Fruit fly (Drosophila melanogaster): ENCODE results near the gene CG16825.

CG16825 gene

DNA sequence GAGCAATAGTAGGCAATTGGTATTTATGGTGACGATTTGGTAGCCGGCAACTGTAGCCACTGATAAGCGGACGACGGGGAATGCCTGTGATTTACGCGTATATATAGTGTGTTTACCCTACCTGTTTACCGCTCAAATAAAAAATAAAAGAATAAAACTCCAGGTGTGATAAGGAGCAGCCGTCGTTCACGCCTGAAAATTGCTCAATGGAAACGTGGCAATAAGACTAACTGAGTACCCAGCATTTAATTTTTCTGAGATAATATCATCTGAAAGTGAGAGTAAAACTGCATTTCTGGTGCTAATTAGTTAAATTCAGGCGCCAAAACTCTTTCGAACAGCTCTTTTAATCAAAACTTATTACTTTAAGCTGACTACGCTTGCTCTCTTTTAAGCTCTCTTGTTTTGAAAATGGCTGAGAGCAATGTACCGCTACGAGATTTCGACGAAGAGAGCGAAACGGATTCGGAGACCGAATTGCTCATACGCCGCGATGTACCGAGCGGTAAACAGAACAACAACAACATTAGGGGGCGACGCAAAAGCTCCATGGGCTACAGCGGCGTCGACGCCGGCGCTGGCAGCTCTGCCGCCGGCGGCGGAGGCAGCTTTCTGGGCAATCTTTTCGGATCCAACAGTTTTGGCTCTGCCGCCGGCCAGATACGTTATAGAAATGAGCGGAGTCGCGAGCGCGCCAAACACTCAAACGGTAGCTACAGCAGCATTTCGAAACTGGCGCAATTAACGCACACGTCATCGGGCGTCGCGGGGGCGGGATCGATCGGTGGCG, 14.1 kb upstream of the CG16825 start (continued):
- TF ChIP-seq Six4 (GFP tag; optimal IDR thresholded peaks at IDR 0.05) = no peak
- TF ChIP-seq sna (GFP tag; IDR thresholded peaks at IDR 0.05; ENCODE audit: partially characterized antibody) = peak; percentile 76
- peak; percentile 55 for TF ChIP-seq ftz-f1 (GFP tag; optimal IDR thresholded peaks at IDR 0.05)
- peak; percentile 68; the same call in 2 of the 3 replicates for TF ChIP-seq otp (GFP tag; IDR thresholded peaks at IDR 0.05)
- no peak for TF ChIP-seq CG4730 (GFP tag; IDR thresholded peaks at IDR 0.05)
- peak; percentile 73 for TF ChIP-seq CG11695 (GFP tag; IDR thresholded peaks at IDR 0.05)
- no peak for TF ChIP-seq peb (GFP tag; IDR thresholded peaks at IDR 0.05)
- TF ChIP-seq CG42726 (GFP tag; IDR thresholded peaks at IDR 0.05; ENCODE audit: partially characterized antibody) = peak; percentile 81
- TF ChIP-seq Eip74EF (GFP tag; optimal IDR thresholded peaks at IDR 0.05) = peak in 1 of 2 experiments; percentile 80
- TF ChIP-seq schlank (tag; optimal IDR thresholded peaks at IDR 0.05) = peak; percentile 91
- TF ChIP-seq CG5245 (GFP tag; optimal IDR thresholded peaks at IDR 0.05) = no peak
- TF ChIP-seq CG12744 (GFP tag; optimal IDR thresholded peaks at IDR 0.05) = peak; percentile 67
- TF ChIP-seq bsh (GFP tag; optimal IDR thresholded peaks at IDR 0.05) = peak in 1 of 2 experiments; percentile 82
- TF ChIP-seq Blimp-1 (GFP tag; optimal IDR thresholded peaks at IDR 0.05) = peak; percentile 93
- no peak for TF ChIP-seq CG32772 (GFP tag; IDR thresholded peaks at IDR 0.05)
- no peak for TF ChIP-seq sisA (GFP tag; IDR thresholded peaks at IDR 0.05)
- no peak for TF ChIP-seq CG18476 (GFP tag; optimal IDR thresholded peaks at IDR 0.05)
- TF ChIP-seq CG16863 (GFP tag; optimal IDR thresholded peaks at IDR 0.05) = peak; percentile 44
- TF ChIP-seq Dek (tag; optimal IDR thresholded peaks at IDR 0.05) = peak; percentile 80
- peak; percentile 84 for TF ChIP-seq sens-2 (GFP tag; IDR thresholded peaks at IDR 0.05)
- TF ChIP-seq CG12071 (GFP tag; optimal IDR thresholded peaks at IDR 0.05) = peak; percentile 96
- peak; percentile 83; the same call in 1 of the 3 replicates for TF ChIP-seq CG34422 (GFP tag; IDR thresholded peaks at IDR 0.05)
- TF ChIP-seq CG31365 (tag; optimal IDR thresholded peaks at IDR 0.05) = peak; percentile 84
- TF ChIP-seq CG14667 (GFP tag; IDR thresholded peaks at IDR 0.05) = no peak
- peak; percentile 77 for TF ChIP-seq CG12219 (GFP tag; optimal IDR thresholded peaks at IDR 0.05)
- no peak for TF ChIP-seq croc (GFP tag; conservative IDR thresholded peaks at IDR 0.05)
- TF ChIP-seq HLH3B (GFP tag; IDR thresholded peaks at IDR 0.05) = peak; percentile 53; the same call in 1 of the 2 replicates
- peak; percentile 64 for TF ChIP-seq nom (GFP tag; optimal IDR thresholded peaks at IDR 0.05)
- TF ChIP-seq ara (GFP tag; IDR thresholded peaks at IDR 0.05) = peak; percentile 65; the same call in 1 of the 2 replicates
- no peak for TF ChIP-seq CG4424 (GFP tag; optimal IDR thresholded peaks at IDR 0.05)
- TF ChIP-seq tna (GFP tag; IDR thresholded peaks at IDR 0.05; ENCODE audit: partially characterized antibody) = peak; percentile 47; the same call in 1 of the 2 replicates
- peak; percentile 54; the same call in 1 of the 2 replicates for TF ChIP-seq bbx (GFP tag; IDR thresholded peaks at IDR 0.05; ENCODE audit: partially characterized antibody)
- TF ChIP-seq gem (tag; optimal IDR thresholded peaks at IDR 0.05) = peak; percentile 80
- peak; percentile 95 for TF ChIP-seq CG7987 (GFP tag; optimal IDR thresholded peaks at IDR 0.05)
- no peak for TF ChIP-seq CG15479 (GFP tag; optimal IDR thresholded peaks at IDR 0.05)
- TF ChIP-seq H15 (GFP tag; IDR thresholded peaks at IDR 0.05) = no peak
- no peak for TF ChIP-seq CG3847 (GFP tag; IDR thresholded peaks at IDR 0.05)
- TF ChIP-seq so (GFP tag; IDR thresholded peaks at IDR 0.05) = 0 out of 3 replicates have a peak, but pooled peaks have one; percentile 6
- peak; percentile 85 for TF ChIP-seq CG18599 (GFP tag; optimal IDR thresholded peaks at IDR 0.05)
- TF ChIP-seq ash1 (GFP tag; optimal IDR thresholded peaks at IDR 0.05) = peak; percentile 74
- TF ChIP-seq CG11093 (GFP tag; IDR thresholded peaks at IDR 0.05) = no peak
- TF ChIP-seq HLH54F (GFP tag; optimal IDR thresholded peaks at IDR 0.05) = peak; percentile 27
- no peak for TF ChIP-seq CG17612 (GFP tag; IDR thresholded peaks at IDR 0.05)
- TF ChIP-seq CG4360 (GFP tag; IDR thresholded peaks at IDR 0.05) = peak; percentile 85
- TF ChIP-seq kah (GFP tag; optimal IDR thresholded peaks at IDR 0.05) = peak; percentile 66
- peak; percentile 70 for TF ChIP-seq CG13287 (GFP tag; IDR thresholded peaks at IDR 0.05; ENCODE audit: partially characterized antibody)
- peak; percentile 65 for TF ChIP-seq CG10209 (GFP tag; optimal IDR thresholded peaks at IDR 0.05)
- peak; percentile 78 for TF ChIP-seq CG12659 (GFP tag; optimal IDR thresholded peaks at IDR 0.05)
